Worm (Caenorhabditis elegans): ENCODE results near the gene Y42A5A.1.

The Y42A5A.1 gene

DNA sequence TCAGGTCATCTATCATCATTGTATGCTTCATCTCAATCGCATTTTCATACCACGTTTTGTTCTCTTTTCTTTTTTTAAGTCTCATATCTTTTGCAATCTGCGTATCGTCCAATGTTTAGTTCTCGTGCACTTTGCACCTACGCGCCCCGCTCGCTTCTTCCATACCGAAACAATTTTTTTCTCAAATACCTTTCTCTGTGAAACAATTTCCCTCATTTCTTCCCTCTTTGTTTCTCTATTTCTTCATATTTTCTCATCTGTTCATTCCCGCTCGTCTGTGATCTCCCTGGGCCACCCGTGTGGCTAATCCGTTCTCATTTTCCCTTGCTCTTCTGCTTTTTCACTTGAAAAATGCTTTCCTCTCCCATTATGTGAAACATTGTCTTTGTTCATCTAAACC lies 52.6 kb downstream of the Y42A5A.1 start:
- peak; percentile 20 for TF ChIP-seq nhr-11 (tag; optimal IDR thresholded peaks at IDR 0.05)
- no peak for TF ChIP-seq F49E8.2 (tag; optimal IDR thresholded peaks at IDR 0.05; ENCODE audit: borderline replicate concordance)
- TF ChIP-seq spr-3 (GFP tag; optimal IDR thresholded peaks at IDR 0.05) = no peak
- peak; percentile 47 for TF ChIP-seq mxl-3 (GFP tag; optimal IDR thresholded peaks at IDR 0.05)
- TF ChIP-seq sdz-12 (GFP tag; optimal IDR thresholded peaks at IDR 0.05) = no peak
- no peak for TF ChIP-seq attf-4 (tag; optimal IDR thresholded peaks at IDR 0.05)
- no peak for TF ChIP-seq ces-1 (GFP tag; optimal IDR thresholded peaks at IDR 0.05)
- TF ChIP-seq hlh-11 (tag; optimal IDR thresholded peaks at IDR 0.05) = peak; percentile 62
- no peak for TF ChIP-seq daf-8 (GFP tag; IDR thresholded peaks at IDR 0.05)
- TF ChIP-seq dve-1 (tag; optimal IDR thresholded peaks at IDR 0.05; ENCODE audit: insufficient read depth) = peak; percentile 12
- no peak for TF ChIP-seq spr-1 (tag; optimal IDR thresholded peaks at IDR 0.05)
- TF ChIP-seq T20F7.1 (GFP tag; optimal IDR thresholded peaks at IDR 0.05) = no peak
- TF ChIP-seq Y5F2A.4 (GFP tag; optimal IDR thresholded peaks at IDR 0.05) = no peak
- TF ChIP-seq dmd-6 (GFP tag; IDR thresholded peaks at IDR 0.05) = 0 out of 2 replicates have a peak, but pooled peaks have one; percentile 13
- TF ChIP-seq egl-27 (tag; optimal IDR thresholded peaks at IDR 0.05) = no peak
- no peak for TF ChIP-seq nhr-6 (tag; optimal IDR thresholded peaks at IDR 0.05)
- TF ChIP-seq mdl-1 (tag; optimal IDR thresholded peaks at IDR 0.05) = peak in 1 of 2 experiments; percentile 48
- no peak for TF ChIP-seq ceh-62 (tag; optimal IDR thresholded peaks at IDR 0.05)
- no peak for TF ChIP-seq daf-16 (GFP tag; optimal IDR thresholded peaks at IDR 0.05)
- TF ChIP-seq daf-16 (tag; optimal IDR thresholded peaks at IDR 0.05) = peak; percentile 40
- peak; percentile 23 for TF ChIP-seq mep-1 (tag; optimal IDR thresholded peaks at IDR 0.05)
- peak; percentile 73 for TF ChIP-seq aha-1 (tag)
- no peak for TF ChIP-seq nhr-42 (GFP tag; IDR thresholded peaks at IDR 0.05)
- TF ChIP-seq pqm-1 (tag; optimal IDR thresholded peaks at IDR 0.05) = no peak
- no peak for TF ChIP-seq lir-3 (tag; optimal IDR thresholded peaks at IDR 0.05)
- TF ChIP-seq hlh-30 (tag; optimal IDR thresholded peaks at IDR 0.05; ENCODE audit: insufficient read depth) = peak; percentile 21
- TF ChIP-seq nhr-28 (tag; optimal IDR thresholded peaks at IDR 0.05) = peak; percentile 26
- TF ChIP-seq zag-1 (tag; optimal IDR thresholded peaks at IDR 0.05) = no peak

DNA sequence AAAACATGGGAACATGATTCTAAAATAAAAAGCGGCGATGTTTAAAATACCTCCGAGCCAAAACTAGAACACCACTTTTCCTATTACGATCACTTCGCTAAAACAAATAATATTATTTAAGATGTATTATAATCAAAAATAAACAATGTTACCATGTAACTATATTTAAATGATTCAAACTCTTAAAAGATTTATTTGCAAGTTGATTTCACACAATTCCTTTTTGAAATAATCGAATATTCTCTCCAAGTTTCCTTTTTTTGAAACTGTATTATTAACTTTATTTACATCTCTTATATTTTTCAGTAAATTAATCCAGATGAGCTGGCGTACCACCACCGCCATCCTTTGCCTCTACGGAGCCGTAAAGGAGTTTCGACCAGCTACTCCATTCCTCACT lies 53.4 kb downstream of the Y42A5A.1 start, which contains the start of gene folt-1:
TSS of gene folt-1 (plus strand) at position 301 of the 400 bp plus-strand sequence.
- TF ChIP-seq T20F7.1 (GFP tag; optimal IDR thresholded peaks at IDR 0.05) (no peak), unc-39 (tag; optimal IDR thresholded peaks at IDR 0.05) (no peak), zag-1 (tag; optimal IDR thresholded peaks at IDR 0.05) (no peak), spr-3 (GFP tag; optimal IDR thresholded peaks at IDR 0.05) (no peak), nhr-42 (GFP tag; IDR thresholded peaks at IDR 0.05) (no peak), D1046.2 (GFP tag; IDR thresholded peaks at IDR 0.05) (no peak), mes-2 (tag; optimal IDR thresholded peaks at IDR 0.05; ENCODE audit: poor library complexity, severe bottlenecking) (no peak), zfp-3 (GFP tag; conservative IDR thresholded peaks at IDR 0.05) (no peak), lin-29 (GFP tag; IDR thresholded peaks at IDR 0.05) (no peak), daf-19 (GFP tag; conservative IDR thresholded peaks at IDR 0.05) (no peak), F37D6.2 (tag; optimal IDR thresholded peaks at IDR 0.05) (no peak), ztf-11 (tag; optimal IDR thresholded peaks at IDR 0.05) (no peak), hlh-11 (tag; optimal IDR thresholded peaks at IDR 0.05) (no peak), lin-15B (tag; optimal IDR thresholded peaks at IDR 0.05) (no peak)

DNA sequence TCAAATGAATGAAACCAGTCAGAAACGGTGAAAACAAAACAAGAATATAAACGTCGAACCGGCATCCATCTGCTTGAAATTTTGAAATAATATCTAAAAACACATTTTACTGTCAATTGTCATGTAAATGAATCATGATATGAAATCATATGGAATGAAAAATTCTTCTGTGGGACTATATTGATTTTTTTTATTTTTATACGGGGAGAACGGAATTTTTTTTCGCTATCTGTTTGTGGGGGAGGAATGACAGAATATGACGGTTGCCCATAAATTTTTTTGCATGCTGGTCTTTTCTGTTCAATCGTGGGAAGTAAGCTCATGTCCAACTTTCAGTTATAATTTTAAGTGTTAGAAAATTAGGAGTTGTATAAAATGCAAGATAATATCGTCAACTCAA lies 56.9 kb downstream of the Y42A5A.1 start, which contains the start of gene C06H2.7:
TSS of gene C06H2.7 (minus strand) at position 101 of the 400 bp plus-strand sequence.
- TF ChIP-seq aly-2 (tag; optimal IDR thresholded peaks at IDR 0.05) (no peak), T26A8.4 (GFP tag; IDR thresholded peaks at IDR 0.05) (no peak), lin-39 (tag; optimal IDR thresholded peaks at IDR 0.05) (no peak), nhr-11 (tag; optimal IDR thresholded peaks at IDR 0.05) (no peak), nhr-102 (tag; optimal IDR thresholded peaks at IDR 0.05) (no peak), tra-1 (GFP tag; IDR thresholded peaks at IDR 0.05) (no peak), dpl-1 (GFP tag; optimal IDR thresholded peaks at IDR 0.05) (no peak), F44E2.7 (GFP tag; IDR thresholded peaks at IDR 0.05) (no peak)
